Worm (Caenorhabditis elegans): ENCODE results near the gene cest-1.2.

cest-1.2 gene

ce11 chrV:14200086-14200485, 39.4 kb upstream of the cest-1.2 start (continued):
- TF ChIP-seq zfp-3 (GFP tag; conservative IDR thresholded peaks at IDR 0.05) (peak; percentile 87), nhr-77 (tag; optimal IDR thresholded peaks at IDR 0.05) (peak; percentile 97), ceh-82 (tag; optimal IDR thresholded peaks at IDR 0.05) (no peak), aha-1 (tag) (peak; percentile 98), ceh-20 (GFP tag; IDR thresholded peaks at IDR 0.05) (peak; percentile 85), mxl-2 (GFP tag; conservative IDR thresholded peaks at IDR 0.05) (no peak), hif-1 (tag; optimal IDR thresholded peaks at IDR 0.05) (peak; percentile 15 to 86), ZK546.5 (tag; optimal IDR thresholded peaks at IDR 0.05) (no peak), D1046.2 (GFP tag; IDR thresholded peaks at IDR 0.05) (peak; percentile 65; the same call in 1 of the 2 replicates), snpc-1.2 (GFP tag; IDR thresholded peaks at IDR 0.05) (no peak), tra-1 (GFP tag; IDR thresholded peaks at IDR 0.05) (peak; percentile 54; the same call in 1 of the 2 replicates), mes-2 (tag; optimal IDR thresholded peaks at IDR 0.05; ENCODE audit: poor library complexity, severe bottlenecking) (peak; percentile 72), ama-1 (optimal IDR thresholded peaks at IDR 0.05) (peak; percentile 22), unc-62 (GFP tag; optimal IDR thresholded peaks at IDR 0.05 in 1 of 2) (peak in 1 of 2 experiments; percentile 99), unc-62 (tag; optimal IDR thresholded peaks at IDR 0.05) (no peak), pqm-1 (tag; optimal IDR thresholded peaks at IDR 0.05) (peak; percentile 63), F10B5.3 (tag; optimal IDR thresholded peaks at IDR 0.05) (no peak), lin-39 (tag; optimal IDR thresholded peaks at IDR 0.05) (peak; percentile 21), hlh-30 (tag; optimal IDR thresholded peaks at IDR 0.05; ENCODE audit: insufficient read depth) (peak; percentile 97), ceh-32 (tag; optimal IDR thresholded peaks at IDR 0.05; ENCODE audit: poor library complexity) (no peak), daf-8 (GFP tag; IDR thresholded peaks at IDR 0.05) (0 out of 2 replicates have a peak, but pooled peaks have one; percentile 39), mdl-1 (tag; optimal IDR thresholded peaks at IDR 0.05) (peak; percentile 54 to 95), egl-27 (tag; optimal IDR thresholded peaks at IDR 0.05) (no peak), F37D6.2 (tag; optimal IDR thresholded peaks at IDR 0.05) (peak; percentile 61)

ce11 chrV:14197651-14198050, 37.0 kb upstream of the cest-1.2 start:
- TF ChIP-seq nhr-102 (tag; optimal IDR thresholded peaks at IDR 0.05) (peak; percentile 26), F26F4.8 (GFP tag; conservative IDR thresholded peaks at IDR 0.05) (no peak), pha-4 (GFP tag; IDR thresholded peaks at IDR 0.05) (peak; percentile 44; the same call in 1 of the 2 replicates), pha-4 (tag; optimal IDR thresholded peaks at IDR 0.05) (no peak), nhr-111 (GFP tag; optimal IDR thresholded peaks at IDR 0.05) (no peak), hlh-11 (tag; optimal IDR thresholded peaks at IDR 0.05) (peak; percentile 54), Y48G9A.11 (GFP tag; IDR thresholded peaks at IDR 0.05) (no peak), lin-1 (GFP tag; IDR thresholded peaks at IDR 0.05) (peak; percentile 59; the same call in 1 of the 2 replicates), dmd-8 (GFP tag; IDR thresholded peaks at IDR 0.05) (no peak), lin-29 (GFP tag; IDR thresholded peaks at IDR 0.05) (no peak), spr-1 (tag; optimal IDR thresholded peaks at IDR 0.05) (no peak), arid-1 (GFP tag; conservative IDR thresholded peaks at IDR 0.05) (peak; percentile 49; the same call in 1 of the 2 replicates), dpl-1 (GFP tag; optimal IDR thresholded peaks at IDR 0.05) (peak; percentile 7), dve-1 (tag; optimal IDR thresholded peaks at IDR 0.05; ENCODE audit: insufficient read depth) (peak; percentile 23), T20F7.1 (GFP tag; optimal IDR thresholded peaks at IDR 0.05) (no peak), mdl-1 (tag; optimal IDR thresholded peaks at IDR 0.05) (peak in 1 of 2 experiments; percentile 59), Y5F2A.4 (GFP tag; optimal IDR thresholded peaks at IDR 0.05) (no peak), aha-1 (tag) (peak; percentile 57), nhr-237 (tag; optimal IDR thresholded peaks at IDR 0.05) (no peak), ceh-82 (tag; optimal IDR thresholded peaks at IDR 0.05) (no peak), lin-39 (tag; optimal IDR thresholded peaks at IDR 0.05) (no peak), ces-1 (GFP tag; optimal IDR thresholded peaks at IDR 0.05) (no peak), ZK546.5 (tag; optimal IDR thresholded peaks at IDR 0.05) (no peak), ctbp-1 (GFP tag; IDR thresholded peaks at IDR 0.05) (0 out of 2 replicates have a peak, but pooled peaks have one; percentile 41), daf-16 (GFP tag; optimal IDR thresholded peaks at IDR 0.05) (peak in 1 of 2 experiments; percentile 10), daf-16 (tag; optimal IDR thresholded peaks at IDR 0.05) (peak; percentile 49), mes-2 (tag; optimal IDR thresholded peaks at IDR 0.05; ENCODE audit: poor library complexity, severe bottlenecking) (peak; percentile 64), tra-1 (GFP tag; IDR thresholded peaks at IDR 0.05) (peak; percentile 37; the same call in 1 of the 2 replicates), ZK337.2 (GFP tag; IDR thresholded peaks at IDR 0.05) (0 out of 2 replicates have a peak, but pooled peaks have one; percentile 5), lsy-2 (tag; optimal IDR thresholded peaks at IDR 0.05) (peak in 1 of 2 experiments; percentile 68), ceh-20 (GFP tag; IDR thresholded peaks at IDR 0.05) (0 out of 2 replicates have a peak, but pooled peaks have one; percentile 36), ceh-44 (GFP tag; IDR thresholded peaks at IDR 0.05) (no peak), R02D3.7 (tag; optimal IDR thresholded peaks at IDR 0.05) (peak; percentile 7)
